Fruit fly (Drosophila melanogaster) S2 (cell line): Measurements from ENCODE around the gene mrn.

Experiments used
- CG8478 ChIP-seq: fragments of >200 bp; optimal IDR thresholded peaks from 2 replicates; lab custom pipeline; 2018
- CTCF ChIP-seq, 2 experiments: fragments of >200 bp; optimal IDR thresholded peaks; 2 replicates each; lab custom pipeline; 2018

The mrn gene

dm6 chr3L:15540682-15541081, 39.7 kb downstream of the mrn start:
- TF ChIP-seq CTCF (optimal IDR thresholded peaks at IDR 0.05; lab: Kevin White, UChicago): no peak
- no peak for TF ChIP-seq CG8478 (lab: Kevin White, UChicago)

- TF ChIP-seq CG8478 (lab: Kevin White, UChicago) (no peak), CTCF (optimal IDR thresholded peaks at IDR 0.05; lab: Kevin White, UChicago) (no peak)
These were observed 40.4 kb downstream of the mrn start for dm6 chr3L:15539903-15540409.

- TF ChIP-seq CTCF (optimal IDR thresholded peaks at IDR 0.05; lab: Kevin White, UChicago): no peak
- TF ChIP-seq CG8478 (lab: Kevin White, UChicago): no peak
These were observed 41.5 kb downstream of the mrn start for dm6 chr3L:15538582-15539490.

DNA sequence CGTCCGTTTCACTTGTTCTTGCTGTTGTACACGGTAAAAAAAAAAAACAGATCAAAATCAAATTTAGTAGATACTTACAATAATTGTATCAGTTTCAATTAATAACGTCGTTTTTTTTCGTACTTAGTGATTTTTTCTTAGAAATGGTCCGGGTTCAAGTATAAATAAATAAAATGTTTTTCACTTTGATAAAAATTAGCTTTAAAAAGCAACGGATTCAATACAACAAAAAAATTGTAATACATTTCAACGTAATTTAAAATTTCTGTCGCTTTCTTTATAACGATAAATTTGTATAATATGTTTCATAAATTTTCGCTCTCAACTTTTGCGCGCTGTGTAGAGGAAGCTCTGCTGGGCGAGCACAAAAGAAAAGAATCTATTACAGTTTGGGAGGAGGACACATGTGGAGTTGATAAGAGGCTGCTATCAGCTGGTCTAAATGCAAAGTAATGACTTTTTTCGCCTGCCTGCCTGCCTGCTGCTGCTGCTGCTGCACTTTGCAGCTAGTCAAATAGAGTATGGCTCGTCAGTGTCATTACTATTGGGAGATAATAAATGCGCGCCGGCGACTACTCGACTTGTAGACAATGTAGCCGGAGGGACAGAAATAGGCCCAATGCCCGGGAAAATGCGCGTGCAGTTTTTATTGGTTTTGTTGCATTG, 42.3 kb downstream of the mrn start:
- TF ChIP-seq CG8478 (lab: Kevin White, UChicago): no peak
- TF ChIP-seq CTCF (optimal IDR thresholded peaks at IDR 0.05; lab: Kevin White, UChicago): no peak

DNA sequence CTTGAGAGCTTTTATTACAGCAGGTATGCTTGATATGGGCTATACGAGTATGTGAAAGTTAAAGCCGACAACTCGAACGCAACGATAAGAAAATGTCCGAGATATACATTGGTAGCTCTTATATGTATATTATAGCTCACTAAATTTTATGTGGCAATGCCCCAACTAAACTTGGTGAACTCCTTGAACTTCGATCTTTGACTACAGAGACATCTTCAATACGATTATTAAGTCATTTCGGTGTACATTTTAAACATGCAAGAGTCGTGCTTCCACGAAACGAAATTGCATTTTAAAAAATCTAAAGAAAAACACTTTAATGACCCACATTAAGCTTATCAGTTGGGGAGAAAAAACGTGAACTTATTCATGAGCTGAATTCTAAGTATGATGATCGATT, 43.8 kb downstream of the mrn start:
- TF ChIP-seq CG8478 (lab: Kevin White, UChicago): no peak
- TF ChIP-seq CTCF (optimal IDR thresholded peaks at IDR 0.05; lab: Kevin White, UChicago): no peak

dm6 chr3L:15535800-15536225, 44.5 kb downstream of the mrn start:
- no peak for TF ChIP-seq CTCF (optimal IDR thresholded peaks at IDR 0.05; lab: Kevin White, UChicago)
- no peak for TF ChIP-seq CG8478 (lab: Kevin White, UChicago)

DNA sequence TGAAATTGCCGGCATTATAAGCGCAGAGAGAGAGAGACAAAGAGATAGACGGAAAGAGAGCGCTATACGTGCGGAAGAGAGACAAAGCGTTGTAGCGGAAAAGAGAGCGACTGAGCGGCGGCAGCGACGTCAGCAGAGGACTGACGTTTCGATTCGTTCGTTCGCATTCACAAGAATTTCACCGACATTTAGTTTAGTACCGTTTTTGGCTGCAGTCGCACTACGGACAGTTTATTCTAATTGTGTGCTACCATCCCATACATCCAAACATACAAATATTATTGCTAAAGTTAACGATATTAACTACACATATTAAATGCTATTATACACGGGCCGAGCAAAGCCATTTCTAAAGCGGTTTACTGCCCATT, 45.1 kb downstream of the mrn start, which contains the start of gene CrebA:
TSS of gene CrebA (plus strand) at position 168 of the 371 bp plus-strand sequence.
- no peak for TF ChIP-seq CG8478 (lab: Kevin White, UChicago)

- no peak for TF ChIP-seq CTCF (optimal IDR thresholded peaks at IDR 0.05; lab: Kevin White, UChicago)
- no peak for TF ChIP-seq CG8478 (lab: Kevin White, UChicago)
These were observed 45.8 kb downstream of the mrn start for dm6 chr3L:15534274-15535227.

dm6 chr3L:15533402-15534129, 46.8 kb downstream of the mrn start:
- TF ChIP-seq CG8478 (lab: Kevin White, UChicago) (no peak), CTCF (optimal IDR thresholded peaks at IDR 0.05; lab: Kevin White, UChicago) (no peak)

- TF ChIP-seq CG8478 (lab: Kevin White, UChicago) (no peak), CTCF (optimal IDR thresholded peaks at IDR 0.05; lab: Kevin White, UChicago) (no peak)
These were observed 47.8 kb downstream of the mrn start for dm6 chr3L:15532368-15533030.

DNA sequence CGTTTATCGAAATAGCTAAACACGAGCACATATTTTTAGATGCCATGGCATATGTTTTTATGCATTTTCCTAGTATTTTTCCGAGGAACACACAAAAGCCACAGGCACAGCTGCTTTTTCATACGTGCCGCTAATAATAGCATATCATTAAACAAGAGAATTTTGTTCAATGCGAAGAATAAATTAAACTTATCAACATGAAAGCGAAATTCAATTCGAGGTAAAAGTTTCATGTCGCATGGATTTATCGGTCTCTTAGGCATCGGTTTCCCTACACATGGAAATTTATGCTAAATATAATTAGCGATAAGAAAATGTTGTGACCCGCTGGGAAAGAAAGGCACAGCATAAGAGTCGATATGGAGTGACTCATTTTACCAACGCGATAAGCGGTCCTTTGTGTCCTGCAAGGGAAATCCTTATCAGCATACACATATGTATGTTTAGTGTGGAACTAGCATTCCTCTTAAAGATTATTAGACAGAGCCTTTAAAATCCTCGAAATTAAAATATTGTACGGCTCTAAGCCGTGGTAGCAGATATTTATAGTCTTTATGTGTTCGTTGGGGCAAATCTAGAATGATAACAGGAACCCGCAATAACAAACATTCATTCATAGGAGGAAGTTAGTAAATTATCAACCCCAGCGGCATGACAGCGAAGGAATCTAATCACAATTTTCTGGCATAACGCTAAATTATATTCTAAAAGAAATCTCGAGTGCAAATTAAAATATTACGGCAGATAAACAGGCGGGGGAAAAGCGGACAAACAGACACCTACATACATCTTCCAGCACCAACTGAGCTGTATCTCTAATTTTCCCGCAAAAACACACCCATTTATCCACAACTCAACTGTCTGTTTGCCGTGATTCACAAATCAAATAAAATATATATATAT, 48.7 kb downstream of the mrn start, which contains the start of gene CG43248:
TSS of gene CG43248 (minus strand) at position 51 of the 903 bp plus-strand sequence.
- TF ChIP-seq CTCF (optimal IDR thresholded peaks at IDR 0.05; lab: Kevin White, UChicago): no peak

- TF ChIP-seq CTCF (optimal IDR thresholded peaks at IDR 0.05; lab: Kevin White, UChicago) (no peak), CG8478 (lab: Kevin White, UChicago) (no peak)
These were observed 49.6 kb downstream of the mrn start for dm6 chr3L:15530638-15531225.
